Worm (Caenorhabditis elegans): Measurements from ENCODE around the gene F12E12.1.

ce11 chrII:3731723-3732122 lies 10.0 kb upstream of the F12E12.1 start, which contains the start of the genes sdz-12 and bath-31:
- TF ChIP-seq zip-11 (GFP tag; IDR thresholded peaks at IDR 0.05) (no peak), egl-27 (tag; optimal IDR thresholded peaks at IDR 0.05) (no peak), zag-1 (tag; optimal IDR thresholded peaks at IDR 0.05) (no peak), ztf-11 (tag; optimal IDR thresholded peaks at IDR 0.05) (no peak), lin-13 (GFP tag; optimal IDR thresholded peaks at IDR 0.05) (no peak)

Data from whole organism, L4 larva.